Worm (Caenorhabditis elegans): ENCODE measurements around the gene R10D12.1.

DNA sequence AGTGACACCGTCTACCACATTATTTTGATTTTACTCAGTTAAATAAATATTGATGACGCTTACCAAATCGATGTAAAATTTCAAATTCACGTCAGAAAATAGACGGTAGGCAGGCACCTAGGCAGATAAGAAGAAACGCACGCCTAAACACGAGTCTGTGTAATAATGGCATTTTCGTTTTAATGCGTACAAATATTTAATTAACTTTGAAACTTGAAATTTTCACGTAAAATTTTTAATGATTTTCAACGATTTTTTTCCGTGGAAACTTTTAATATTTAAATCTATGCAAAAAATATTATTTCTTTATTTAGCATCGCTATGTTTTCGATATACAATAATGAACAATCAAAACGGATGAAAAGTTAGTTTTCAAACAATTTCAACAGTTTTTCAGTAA lies 3.2 kb downstream of the R10D12.1 start, which contains the start of gene C06B3.16:
- TF ChIP-seq unc-62 (GFP tag; optimal IDR thresholded peaks at IDR 0.05) (no peak), let-526 (GFP tag; IDR thresholded peaks at IDR 0.05) (no peak), attf-5 (GFP tag; optimal IDR thresholded peaks at IDR 0.05) (no peak), T26A5.8 (tag; optimal IDR thresholded peaks at IDR 0.05) (no peak), rcor-1 (GFP tag; IDR thresholded peaks at IDR 0.05) (no peak)
